Worm (Caenorhabditis elegans): ENCODE data around the gene spp-8.

DNA sequence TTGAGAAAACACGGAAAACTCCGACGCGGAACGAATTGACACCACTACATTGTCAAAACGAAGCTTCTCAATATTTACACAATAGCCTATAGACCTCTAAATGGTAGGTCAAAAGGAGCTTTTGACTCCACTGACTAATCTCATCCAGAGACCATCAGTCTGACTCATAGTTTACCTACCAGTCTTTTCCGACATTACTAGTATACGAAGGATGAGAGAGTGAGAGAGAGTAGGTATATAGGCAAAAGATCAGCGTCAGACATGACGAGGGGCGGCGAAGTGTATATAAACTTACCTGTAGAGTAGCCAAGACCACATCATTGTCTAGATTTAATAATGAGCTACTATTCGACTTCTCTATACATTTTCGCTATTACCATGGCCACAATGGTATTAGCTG is 5.7 kb downstream of the spp-8 start, which contains the start of gene srlf-3:
- TF ChIP-seq W03F9.2 (tag; optimal IDR thresholded peaks at IDR 0.05) (no peak), him-1 (tag; optimal IDR thresholded peaks at IDR 0.05) (no peak), dao-5 (tag; optimal IDR thresholded peaks at IDR 0.05) (no peak)

Measured in whole organism, L4/young adult.